Worm (Caenorhabditis elegans): ENCODE measurements around the gene bud-13.

The bud-13 gene

DNA sequence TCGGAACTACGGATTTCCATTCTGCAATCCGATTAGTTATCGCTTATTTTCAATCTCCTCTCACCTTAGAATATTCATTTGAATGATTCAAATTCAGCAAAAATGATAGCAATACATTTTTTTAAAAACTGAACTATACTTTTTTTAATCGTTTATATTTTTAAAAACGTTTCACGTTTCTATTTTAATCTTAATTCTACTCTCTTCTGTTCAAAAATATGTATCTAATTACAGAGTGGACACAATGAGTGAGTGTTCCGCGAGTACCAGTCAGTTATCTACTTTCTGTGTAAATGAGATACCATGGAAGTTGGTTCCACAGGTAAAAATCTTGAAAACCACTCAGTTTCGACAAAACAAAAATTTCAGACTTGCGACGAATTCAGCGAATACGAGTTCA lies 35.0 kb upstream of the bud-13 start, which contains the start of the genes F59B2.15 and zif-1:
Gene F59B2.15, minus strand, starts transcription at position 101 of the 400 bp plus-strand sequence.
Gene zif-1, plus strand, starts transcription at position 235 of the 400 bp plus-strand sequence.
- TF ChIP-seq ceh-28 (tag; optimal IDR thresholded peaks at IDR 0.05) (no peak), hlh-30 (tag; optimal IDR thresholded peaks at IDR 0.05; ENCODE audit: insufficient read depth) (no peak), ces-1 (GFP tag; optimal IDR thresholded peaks at IDR 0.05) (no peak), ceh-44 (GFP tag; IDR thresholded peaks at IDR 0.05) (no peak), gei-8 (GFP tag; optimal IDR thresholded peaks at IDR 0.05) (no peak), daf-16 (GFP tag; optimal IDR thresholded peaks at IDR 0.05) (no peak), daf-16 (tag; optimal IDR thresholded peaks at IDR 0.05) (no peak), duxl-1 (tag; optimal IDR thresholded peaks at IDR 0.05; ENCODE audit: poor library complexity) (no peak), hif-1 (tag; optimal IDR thresholded peaks at IDR 0.05) (no peak), nhr-48 (tag; optimal IDR thresholded peaks at IDR 0.05) (no peak), mxl-2 (GFP tag; conservative IDR thresholded peaks at IDR 0.05) (no peak), unc-62 (GFP tag; optimal IDR thresholded peaks at IDR 0.05 in 1 of 2) (no peak), unc-62 (tag; optimal IDR thresholded peaks at IDR 0.05) (no peak), hmg-1.1 (GFP tag; IDR thresholded peaks at IDR 0.05) (no peak), nhr-28 (tag; optimal IDR thresholded peaks at IDR 0.05) (no peak)

DNA sequence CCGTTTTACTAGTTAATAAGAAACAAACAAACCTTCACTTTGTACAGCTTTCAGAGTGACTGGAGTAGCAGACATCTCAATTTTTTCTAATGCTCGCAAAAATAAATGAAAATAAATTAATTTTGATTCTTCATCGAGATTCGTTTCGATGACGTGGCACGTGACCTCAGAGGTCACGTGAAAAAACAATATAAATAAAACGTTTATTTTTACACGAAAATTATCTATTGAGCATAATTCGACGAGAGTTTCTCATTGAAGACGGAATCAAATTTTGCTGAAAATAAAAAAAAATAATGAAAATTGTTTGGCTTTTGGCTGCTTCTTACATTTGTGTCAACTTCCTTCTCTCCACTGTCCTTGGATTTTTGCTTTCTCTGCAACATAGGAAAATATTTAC lies 34.4 kb upstream of the bud-13 start, which contains the start of gene rpn-6.2:
Gene rpn-6.2, minus strand, starts transcription at position 101 of the 400 bp plus-strand sequence.
- TF ChIP-seq nhr-111 (GFP tag; optimal IDR thresholded peaks at IDR 0.05) (no peak), vab-7 (GFP tag; IDR thresholded peaks at IDR 0.05) (no peak), duxl-1 (tag; optimal IDR thresholded peaks at IDR 0.05; ENCODE audit: poor library complexity) (no peak), zfp-2 (tag; optimal IDR thresholded peaks at IDR 0.05) (no peak), daf-16 (GFP tag; optimal IDR thresholded peaks at IDR 0.05) (no peak), daf-16 (tag; optimal IDR thresholded peaks at IDR 0.05) (no peak), zag-1 (tag; optimal IDR thresholded peaks at IDR 0.05) (no peak), hlh-30 (tag; optimal IDR thresholded peaks at IDR 0.05; ENCODE audit: insufficient read depth) (no peak), unc-130 (GFP tag; optimal IDR thresholded peaks at IDR 0.05) (no peak), nhr-237 (tag; optimal IDR thresholded peaks at IDR 0.05) (no peak), lim-7 (GFP tag; IDR thresholded peaks at IDR 0.05) (no peak)

DNA sequence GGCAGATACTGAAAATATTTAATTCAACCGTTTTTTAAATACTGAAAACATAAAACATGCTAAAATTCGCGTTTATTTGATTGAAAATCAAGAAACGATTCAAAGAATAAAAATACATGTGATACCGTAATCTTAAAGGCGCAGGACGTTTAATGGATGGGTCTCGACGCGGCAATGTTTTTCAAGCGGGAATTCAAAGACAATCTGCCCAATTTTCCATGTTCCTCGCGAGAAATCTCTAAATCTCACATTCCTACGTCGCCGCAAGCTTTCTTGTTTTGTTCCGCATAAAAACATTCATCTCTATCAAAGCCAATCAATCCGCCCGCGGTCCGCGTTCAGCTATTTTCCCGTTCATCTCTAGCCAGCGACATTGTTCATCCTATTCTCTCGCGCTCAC lies 34.0 kb upstream of the bud-13 start:
- TF ChIP-seq hmg-1.1 (GFP tag; IDR thresholded peaks at IDR 0.05) = no peak
- peak; percentile 51 for TF ChIP-seq aha-1 (tag)
- 0 out of 2 replicates have a peak, but pooled peaks have one; percentile 13 for TF ChIP-seq lin-38 (GFP tag; IDR thresholded peaks at IDR 0.05)
- no peak for TF ChIP-seq zip-11 (GFP tag; IDR thresholded peaks at IDR 0.05)
- TF ChIP-seq lir-3 (tag; optimal IDR thresholded peaks at IDR 0.05) = no peak

DNA sequence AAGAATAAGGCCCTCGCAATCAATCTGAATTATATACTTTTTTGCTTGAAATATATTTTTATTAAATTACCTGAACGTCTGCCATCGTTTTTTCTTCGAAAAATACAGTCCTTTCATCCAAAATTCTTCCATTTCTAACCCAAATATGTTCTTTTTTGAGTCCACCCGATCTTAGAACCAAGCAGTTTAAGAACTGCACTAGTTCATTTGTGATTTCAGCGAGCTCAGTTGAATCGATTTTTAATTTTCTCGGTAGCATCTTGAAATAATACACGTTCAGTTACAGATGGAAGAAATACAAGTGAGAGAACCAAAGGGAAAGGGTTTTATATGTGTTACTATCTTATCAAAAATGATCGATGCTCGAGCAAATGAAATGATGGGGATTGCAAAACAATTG lies 32.0 kb upstream of the bud-13 start, which contains the start of gene F59B2.3:
Gene F59B2.3, minus strand, starts transcription at position 259 of the 400 bp plus-strand sequence.
- TF ChIP-seq aha-1 (tag) = peak; percentile 68
- TF ChIP-seq Y5F2A.4 (GFP tag; optimal IDR thresholded peaks at IDR 0.05) = peak; percentile 4
- no peak for TF ChIP-seq aly-2 (tag; optimal IDR thresholded peaks at IDR 0.05)
- no peak for TF ChIP-seq nhr-42 (GFP tag; IDR thresholded peaks at IDR 0.05)
- no peak for TF ChIP-seq snpc-1.2 (GFP tag; IDR thresholded peaks at IDR 0.05)
- TF ChIP-seq vab-7 (GFP tag; IDR thresholded peaks at IDR 0.05) = no peak
- TF ChIP-seq snpc-4 (tag; optimal IDR thresholded peaks at IDR 0.05) = no peak
- 0 out of 2 replicates have a peak, but pooled peaks have one; percentile 25 for TF ChIP-seq arid-1 (GFP tag; conservative IDR thresholded peaks at IDR 0.05)
- TF ChIP-seq nhr-41 (GFP tag; IDR thresholded peaks at IDR 0.05) = no peak
- TF ChIP-seq F10B5.3 (tag; optimal IDR thresholded peaks at IDR 0.05) = no peak
- peak; percentile 35 for TF ChIP-seq pqm-1 (tag; optimal IDR thresholded peaks at IDR 0.05)
- TF ChIP-seq lin-38 (GFP tag; IDR thresholded peaks at IDR 0.05) = 0 out of 2 replicates have a peak, but pooled peaks have one; percentile 6

Data from whole organism, L4 larva.